Worm (Caenorhabditis elegans) whole organism, L1 larva: Measurements from ENCODE around the gene eng-1.
A peak's percentile ranks its signal among the peaks of the same experiment; 100 is the strongest.

Source experiments
- C04F5.9 ChIP-seq: sonication (generic microtip); optimal IDR thresholded peaks from 2 replicates; lab custom pipeline; 2016; ENCODE audit warnings: missing genetic modification characterization, missing compliant biosample characterization
- blmp-1 ChIP-seq: fragments of 150-350 bp; optimal IDR thresholded peaks from 2 replicates; lab custom pipeline; 2014; ENCODE audit warnings: missing biosample characterization, missing genetic modification characterization
- ceh-82 ChIP-seq, 3 experiments: fragments of 150-350 bp in 1 of 3; sonication (generic microtip) in 2 of 3; optimal IDR thresholded peaks; 2 replicates each; lab custom pipeline; 2014 to 2017; ENCODE audit warnings: missing biosample characterization in 3 of 3, missing genetic modification characterization in 3 of 3
- ceh-90 ChIP-seq: sonication (generic microtip); optimal IDR thresholded peaks from 2 replicates; lab custom pipeline; 2016; ENCODE audit warnings: missing genetic modification characterization, missing compliant biosample characterization
- dpl-1 ChIP-seq, 3 experiments: fragments of 150-350 bp in 2 of 3; sonication (generic microtip) in 1 of 3; optimal IDR thresholded peaks; 2 replicates each; lab custom pipeline; 2014 to 2017; ENCODE audit warnings: missing biosample characterization in 3 of 3, missing genetic modification characterization in 3 of 3, missing genetic modification reagents in 3 of 3
- dsc-1 ChIP-seq: sonication (generic microtip); optimal IDR thresholded peaks from 2 replicates; lab custom pipeline; 2016; ENCODE audit warnings: mild to moderate bottlenecking, missing genetic modification characterization, missing compliant biosample characterization
- efl-1 ChIP-seq, 4 experiments: fragments of 150-350 bp; optimal IDR thresholded peaks in 3 of 4; peaks in 1 of 4; 1 replicate in 1 of 4; 2 replicates in 3 of 4; lab custom pipeline; 2014; ENCODE audit warnings: missing biosample characterization in 2 of 4, missing genetic modification characterization in 2 of 4, missing genetic modification reagents in 2 of 4
- egl-13 ChIP-seq: sonication (generic microtip); optimal IDR thresholded peaks from 2 replicates; lab custom pipeline; 2016; ENCODE audit warnings: missing genotype, missing genetic modification reagents, missing genetic modification characterization, missing compliant biosample characterization
- elt-2 ChIP-seq: sonication (generic microtip); optimal IDR thresholded peaks from 2 replicates; lab custom pipeline; 2016; ENCODE audit warnings: missing genetic modification characterization, mild to moderate bottlenecking, inconsistent platforms, missing compliant biosample characterization, missing genetic modification reagents
- elt-3 ChIP-seq, 6 experiments: fragments of 150-350 bp in 1 of 6; sonication (generic microtip); optimal IDR thresholded peaks; 2 replicates each; lab custom pipeline; 2017 to 2018; ENCODE audit warnings: missing biosample characterization in 6 of 6, missing genetic modification characterization in 6 of 6, inconsistent platforms in 1 of 6
- ets-5 ChIP-seq: fragments of 200-800 bp; sonication (Bioruptor generic); IDR thresholded peaks from 2 replicates; pipeline ENCODE4 v1.3.6; 2022; ENCODE audit warnings: missing genetic modification characterization, missing compliant biosample characterization
- fkh-4 ChIP-seq: sonication (generic microtip); optimal IDR thresholded peaks from 2 replicates; lab custom pipeline; 2016; ENCODE audit warnings: missing compliant biosample characterization, missing genetic modification characterization, borderline replicate concordance
- fkh-8 ChIP-seq: sonication (generic microtip); optimal IDR thresholded peaks from 2 replicates; lab custom pipeline; 2016; ENCODE audit warnings: mild to moderate bottlenecking, missing genetic modification characterization, missing compliant biosample characterization
- hlh-17 ChIP-seq: fragments of 200-800 bp; sonication (Bioruptor generic); optimal IDR thresholded peaks from 2 replicates; lab custom pipeline; 2018; ENCODE audit warnings: missing genetic modification characterization, mild to moderate bottlenecking, missing compliant biosample characterization, moderate library complexity, borderline replicate concordance
- irx-1 ChIP-seq: sonication (generic microtip); optimal IDR thresholded peaks from 2 replicates; lab custom pipeline; 2016; ENCODE audit warnings: missing genetic modification characterization, missing compliant biosample characterization
- jun-1 ChIP-seq: fragments of 150-350 bp; optimal IDR thresholded peaks from 2 replicates; lab custom pipeline; 2014; ENCODE audit warnings: missing biosample characterization, missing genetic modification reagents, missing genetic modification characterization
- lin-14 ChIP-seq: fragments of 200-800 bp; sonication (Bioruptor generic); optimal IDR thresholded peaks from 2 replicates; lab custom pipeline; 2018; ENCODE audit warnings: mild to moderate bottlenecking, missing genetic modification characterization, moderate library complexity, missing compliant biosample characterization
- lin-35 ChIP-seq, 2 experiments: fragments of 150-350 bp; optimal IDR thresholded peaks; 2 replicates each; lab custom pipeline; 2014; ENCODE audit warnings: missing biosample characterization in 2 of 2, missing genetic modification characterization in 2 of 2, missing genetic modification reagents in 2 of 2
- lir-3 ChIP-seq: sonication (generic microtip); optimal IDR thresholded peaks from 2 replicates; lab custom pipeline; 2016; ENCODE audit warnings: mild to moderate bottlenecking, missing genetic modification characterization, moderate library complexity, missing compliant biosample characterization; ENCODE audit not compliant: poor library complexity
- mef-2 ChIP-seq: fragments of 150-350 bp; optimal IDR thresholded peaks from 2 replicates; lab custom pipeline; 2014; ENCODE audit warnings: missing biosample characterization, missing genetic modification characterization
- nhr-47 ChIP-seq: sonication (generic microtip); optimal IDR thresholded peaks from 2 replicates; lab custom pipeline; 2016; ENCODE audit warnings: mild to moderate bottlenecking, missing genetic modification characterization, moderate library complexity, missing compliant biosample characterization
- nhr-71 ChIP-seq: sonication (generic microtip); optimal IDR thresholded peaks from 2 replicates; lab custom pipeline; 2016; ENCODE audit warnings: mild to moderate bottlenecking, missing genetic modification characterization, moderate library complexity, missing compliant biosample characterization
- nhr-77 ChIP-seq: fragments of 150-350 bp; optimal IDR thresholded peaks from 2 replicates; lab custom pipeline; 2014; ENCODE audit warnings: missing biosample characterization, missing genetic modification characterization
- nhr-84 ChIP-seq: sonication (generic microtip); optimal IDR thresholded peaks from 2 replicates; lab custom pipeline; 2017; ENCODE audit warnings: missing biosample characterization, missing genetic modification characterization
- rnt-1 ChIP-seq: sonication (generic microtip); optimal IDR thresholded peaks from 2 replicates; lab custom pipeline; 2016; ENCODE audit warnings: mild to moderate bottlenecking, missing genetic modification characterization, moderate library complexity, missing compliant biosample characterization
- swsn-7 ChIP-seq: sonication (generic microtip); optimal IDR thresholded peaks from 2 replicates; lab custom pipeline; 2016; ENCODE audit warnings: missing genetic modification characterization, missing compliant biosample characterization
- unc-62 ChIP-seq: fragments of 150-350 bp; optimal IDR thresholded peaks from 2 replicates; lab custom pipeline; 2014; ENCODE audit warnings: missing biosample characterization, missing genetic modification reagents, missing genetic modification characterization
- unc-86 ChIP-seq: sonication (generic microtip); optimal IDR thresholded peaks from 2 replicates; lab custom pipeline; 2016; ENCODE audit warnings: missing genetic modification characterization, missing compliant biosample characterization
- unc-98 ChIP-seq: fragments of 200-800 bp; sonication (Bioruptor generic); IDR thresholded peaks from 2 replicates; pipeline ENCODE4 v1.3.6; 2022; ENCODE audit warnings: missing genetic modification characterization, missing compliant biosample characterization

The eng-1 gene

ce11 chrIII:5832442-5832841, 35.9 kb downstream of the eng-1 start:
- no peak for TF ChIP-seq efl-1 (optimal IDR thresholded peaks at IDR 0.05; lab: Kevin White, UChicago)
- TF ChIP-seq efl-1 (GFP tag; optimal IDR thresholded peaks at IDR 0.05 in 1 of 2; lab: Kevin White, UChicago): peak in 1 of 2 experiments; percentile 75
- TF ChIP-seq nhr-77 (tag; lab: Kevin White, UChicago): no peak
- no peak for TF ChIP-seq hlh-17 (GFP tag; lab: Kevin White, UChicago)
- TF ChIP-seq jun-1 (tag; lab: Kevin White, UChicago): no peak
- TF ChIP-seq, all 84 proteins: peak for 1

- TF ChIP-seq nhr-84 (tag; lab: Kevin White, UChicago) (no peak), lir-3 (no peak), egl-13 (tag; lab: Kevin White, UChicago) (no peak), rnt-1 (tag; lab: Kevin White, UChicago) (no peak), blmp-1 (tag; lab: Kevin White, UChicago) (no peak), efl-1 (optimal IDR thresholded peaks at IDR 0.05; lab: Kevin White, UChicago) (no peak), efl-1 (GFP tag; optimal IDR thresholded peaks at IDR 0.05 in 1 of 2; lab: Kevin White, UChicago) (no peak), swsn-7 (tag; lab: Kevin White, UChicago) (no peak), irx-1 (no peak), lin-14 (GFP tag; lab: Kevin White, UChicago) (no peak), lin-35 (GFP tag; optimal IDR thresholded peaks at IDR 0.05; lab: Kevin White, UChicago) (no peak), ets-5 (GFP tag; lab: Robert Waterston, UW) (no peak), unc-62 (GFP tag; lab: Kevin White, UChicago) (no peak), elt-2 (tag; lab: Kevin White, UChicago) (no peak)
Observed at ce11 chrIII:5828065-5828464, 40.2 kb downstream of the eng-1 start.

ce11 chrIII:5826895-5827437, 41.3 kb downstream of the eng-1 start:
- peak; percentile 5 for TF ChIP-seq nhr-47 (tag; lab: Kevin White, UChicago)
- peak in 1 of 3 experiments; percentile 20 for TF ChIP-seq dpl-1 (GFP tag; optimal IDR thresholded peaks at IDR 0.05; lab: Kevin White, UChicago)
- no peak for TF ChIP-seq C04F5.9 (tag; lab: Kevin White, UChicago)
- TF ChIP-seq ceh-90 (tag; lab: Kevin White, UChicago): no peak
- peak; percentile 82 for TF ChIP-seq lin-14 (GFP tag; lab: Kevin White, UChicago)
- TF ChIP-seq nhr-71 (tag; lab: Kevin White, UChicago): peak; percentile 19

- TF ChIP-seq nhr-47 (tag; lab: Kevin White, UChicago) (no peak), efl-1 (optimal IDR thresholded peaks at IDR 0.05; lab: Kevin White, UChicago) (no peak), efl-1 (GFP tag; optimal IDR thresholded peaks at IDR 0.05 in 1 of 2; lab: Kevin White, UChicago) (no peak), dsc-1 (peak; percentile 85), fkh-4 (peak; percentile 34), ets-5 (GFP tag; lab: Robert Waterston, UW) (no peak), lin-14 (GFP tag; lab: Kevin White, UChicago) (peak; percentile 58), mef-2 (no peak), elt-3 (tag; optimal IDR thresholded peaks at IDR 0.05; lab: Kevin White, UChicago) (no peak), irx-1 (no peak), unc-86 (peak; percentile 72)
- TF ChIP-seq, all 84 proteins: peak for 4
Observed at ce11 chrIII:5824450-5824972, 43.8 kb downstream of the eng-1 start.

- no peak for TF ChIP-seq unc-86
- no peak for TF ChIP-seq fkh-8 (tag; lab: Kevin White, UChicago)
- no peak for TF ChIP-seq unc-98 (GFP tag; lab: Robert Waterston, UW)
- no peak for TF ChIP-seq ceh-82 (tag; optimal IDR thresholded peaks at IDR 0.05; lab: Kevin White, UChicago)
Observed at ce11 chrIII:5823617-5824016, 44.7 kb downstream of the eng-1 start, which contains the start of gene R12B2.8. TSS of gene R12B2.8 (plus strand) at chrIII:5823917.
